Worm (Caenorhabditis elegans): ENCODE measurements around the gene F58A3.3.
A peak's percentile ranks its signal among the peaks of the same experiment; 100 is the strongest.

F58A3.3 gene

DNA sequence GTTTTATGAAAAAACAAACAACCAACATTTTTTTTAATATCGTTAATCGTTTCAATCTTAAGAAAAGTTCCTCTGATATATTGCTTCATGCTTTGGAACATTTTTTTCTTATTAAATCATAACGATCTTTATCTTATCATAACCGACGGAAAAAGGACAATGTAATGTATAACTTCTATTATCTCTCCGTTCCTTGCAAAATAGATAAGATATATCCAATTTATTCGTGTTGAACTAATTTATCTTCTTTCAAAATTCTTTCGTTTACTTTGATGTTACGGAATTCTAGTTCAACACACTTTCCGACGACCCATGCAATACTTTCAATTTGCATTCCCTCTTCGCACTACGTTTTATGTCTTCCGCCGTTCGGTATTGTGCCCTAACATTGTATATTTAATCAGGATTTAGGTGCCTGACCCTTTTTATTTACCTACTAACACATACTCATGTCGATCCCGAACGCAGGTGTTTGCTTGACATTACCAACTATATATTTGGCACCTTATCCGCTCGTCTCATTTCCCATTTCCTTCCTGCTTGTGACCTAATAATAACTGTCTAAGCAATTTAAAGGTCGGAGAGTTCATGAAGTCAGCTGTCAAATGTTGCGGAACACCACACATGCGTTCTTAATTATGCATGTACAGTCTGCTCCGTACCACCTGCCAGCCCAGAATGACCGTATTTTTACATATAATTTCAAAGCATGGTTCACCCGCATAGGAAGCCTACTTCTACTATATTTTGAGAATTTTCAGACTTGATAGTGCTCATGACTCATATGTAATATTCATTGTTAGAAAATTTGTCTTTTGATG lies 20.9 kb upstream of the F58A3.3 start:
- TF ChIP-seq him-1 (tag; optimal IDR thresholded peaks at IDR 0.05) (no peak), W03F9.2 (tag; optimal IDR thresholded peaks at IDR 0.05) (no peak), dao-5 (tag; optimal IDR thresholded peaks at IDR 0.05) (no peak)

DNA sequence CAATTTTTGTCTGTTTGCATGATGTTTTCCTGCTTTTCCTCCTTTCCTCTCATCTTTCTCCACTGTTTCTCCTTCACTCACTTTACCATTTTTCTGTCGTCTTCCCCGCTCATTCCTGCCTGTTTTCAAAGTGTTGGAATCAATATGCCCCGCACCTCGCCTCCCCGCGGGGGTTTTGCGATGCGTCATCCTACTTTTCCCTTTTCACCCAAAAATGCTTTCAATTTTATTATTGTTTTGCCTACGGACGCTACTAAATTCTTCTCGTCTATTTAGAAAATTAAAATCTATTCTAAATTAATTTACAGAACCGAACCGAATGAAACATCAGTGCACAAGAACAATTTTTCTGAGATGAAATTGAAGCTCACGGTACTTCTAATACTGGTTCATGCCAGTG lies 20.3 kb upstream of the F58A3.3 start, which contains the start of gene ver-3:
ver-3 (plus strand) TSS at position 301 of the 400 bp plus-strand sequence.
- TF ChIP-seq him-1 (tag; optimal IDR thresholded peaks at IDR 0.05) (no peak), dao-5 (tag; optimal IDR thresholded peaks at IDR 0.05) (no peak), W03F9.2 (tag; optimal IDR thresholded peaks at IDR 0.05) (no peak)

ce11 chrX:10999176-10999575 lies 13.3 kb upstream of the F58A3.3 start, which contains the start of gene F59F3.6:
TSS of gene F59F3.6 (minus strand) at chrX:10999276.
- TF ChIP-seq W03F9.2 (tag; optimal IDR thresholded peaks at IDR 0.05) (no peak), him-1 (tag; optimal IDR thresholded peaks at IDR 0.05) (no peak), dao-5 (tag; optimal IDR thresholded peaks at IDR 0.05) (no peak)

- TF ChIP-seq dao-5 (tag; optimal IDR thresholded peaks at IDR 0.05) (no peak), W03F9.2 (tag; optimal IDR thresholded peaks at IDR 0.05) (no peak), him-1 (tag; optimal IDR thresholded peaks at IDR 0.05) (no peak)
Measured at ce11 chrX:11001750-11002149, 10.7 kb upstream of the F58A3.3 start, which contains the start of gene col-177. TSS of gene col-177 (minus strand) at chrX:11001850.

DNA sequence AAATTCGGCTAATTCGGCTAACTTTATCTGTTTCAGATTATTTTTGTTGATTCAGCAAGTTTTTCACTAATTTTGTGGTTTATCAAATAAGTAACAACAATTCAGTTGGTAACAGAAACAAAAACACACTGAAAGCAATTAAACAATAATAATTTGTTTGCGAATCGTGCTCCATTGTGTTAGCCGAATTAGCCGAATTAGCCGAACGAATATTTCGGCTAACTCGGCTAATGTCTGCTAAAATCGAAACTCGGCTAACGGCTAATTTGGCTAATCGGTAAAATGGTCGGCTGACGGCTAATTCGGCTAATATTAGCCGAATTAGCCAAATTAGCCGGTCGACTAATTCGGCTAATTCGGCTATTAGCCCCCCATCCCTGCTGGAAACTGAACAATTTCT lies 8.7 kb upstream of the F58A3.3 start:
- TF ChIP-seq W03F9.2 (tag; optimal IDR thresholded peaks at IDR 0.05) (no peak), him-1 (tag; optimal IDR thresholded peaks at IDR 0.05) (no peak), dao-5 (tag; optimal IDR thresholded peaks at IDR 0.05) (no peak)

DNA sequence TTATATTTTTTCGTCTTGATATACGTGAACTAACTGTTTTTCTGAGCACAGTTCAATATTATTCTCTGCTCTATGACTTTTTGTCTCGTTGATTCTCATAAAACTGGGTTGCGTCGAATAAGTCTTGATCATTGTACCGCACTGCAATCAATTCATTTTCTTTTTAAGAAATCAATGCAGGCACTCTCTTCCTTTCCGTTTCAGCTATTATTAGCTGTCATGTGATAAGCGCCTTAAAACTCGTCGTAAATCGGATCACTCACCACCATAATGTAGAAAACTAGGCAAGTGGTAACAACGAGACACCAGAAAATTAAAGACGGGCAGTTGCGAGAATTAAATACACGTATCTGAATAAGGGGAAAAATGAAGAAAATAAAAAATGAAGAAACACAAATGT lies 5.0 kb upstream of the F58A3.3 start:
- TF ChIP-seq dao-5 (tag; optimal IDR thresholded peaks at IDR 0.05), result no peak
- no peak for TF ChIP-seq W03F9.2 (tag; optimal IDR thresholded peaks at IDR 0.05)
- TF ChIP-seq him-1 (tag; optimal IDR thresholded peaks at IDR 0.05), result no peak

- TF ChIP-seq him-1 (tag; optimal IDR thresholded peaks at IDR 0.05), result no peak
- no peak for TF ChIP-seq dao-5 (tag; optimal IDR thresholded peaks at IDR 0.05)
- TF ChIP-seq W03F9.2 (tag; optimal IDR thresholded peaks at IDR 0.05), result no peak
Measured at ce11 chrX:11008052-11008451, 4.4 kb upstream of the F58A3.3 start, which contains the start of gene del-5. TSS of gene del-5 (minus strand) at chrX:11008181.

- TF ChIP-seq dao-5 (tag; optimal IDR thresholded peaks at IDR 0.05), result no peak
Measured at ce11 chrX:11008954-11009353, 3.5 kb upstream of the F58A3.3 start, which contains the start of gene ttr-31. TSS of gene ttr-31 (minus strand) at chrX:11009054.

DNA sequence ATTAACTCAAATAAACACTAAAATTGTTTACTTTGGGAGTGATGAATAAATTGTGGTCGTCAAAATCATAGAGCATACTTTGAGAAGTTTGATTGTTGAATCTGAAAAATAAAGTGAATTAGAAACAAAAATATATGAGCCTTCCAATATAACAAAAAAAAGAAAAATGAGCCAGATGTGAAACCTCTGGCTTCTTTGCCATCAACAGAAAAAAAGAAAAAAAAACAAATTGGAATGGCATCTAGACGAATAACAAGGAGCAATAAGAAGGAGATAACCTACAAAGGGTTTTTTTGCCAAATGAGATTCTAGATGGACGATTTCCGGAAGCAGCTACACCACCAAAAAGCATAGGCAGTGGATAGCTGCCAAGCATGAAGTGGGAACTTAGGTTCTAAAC lies 1.9 kb upstream of the F58A3.3 start, which contains the start of gene F58A3.4:
F58A3.4 (minus strand) TSS at position 101 of the 400 bp plus-strand sequence.
- no peak for TF ChIP-seq dao-5 (tag; optimal IDR thresholded peaks at IDR 0.05)
- TF ChIP-seq W03F9.2 (tag; optimal IDR thresholded peaks at IDR 0.05), result no peak
- TF ChIP-seq him-1 (tag; optimal IDR thresholded peaks at IDR 0.05), result no peak

DNA sequence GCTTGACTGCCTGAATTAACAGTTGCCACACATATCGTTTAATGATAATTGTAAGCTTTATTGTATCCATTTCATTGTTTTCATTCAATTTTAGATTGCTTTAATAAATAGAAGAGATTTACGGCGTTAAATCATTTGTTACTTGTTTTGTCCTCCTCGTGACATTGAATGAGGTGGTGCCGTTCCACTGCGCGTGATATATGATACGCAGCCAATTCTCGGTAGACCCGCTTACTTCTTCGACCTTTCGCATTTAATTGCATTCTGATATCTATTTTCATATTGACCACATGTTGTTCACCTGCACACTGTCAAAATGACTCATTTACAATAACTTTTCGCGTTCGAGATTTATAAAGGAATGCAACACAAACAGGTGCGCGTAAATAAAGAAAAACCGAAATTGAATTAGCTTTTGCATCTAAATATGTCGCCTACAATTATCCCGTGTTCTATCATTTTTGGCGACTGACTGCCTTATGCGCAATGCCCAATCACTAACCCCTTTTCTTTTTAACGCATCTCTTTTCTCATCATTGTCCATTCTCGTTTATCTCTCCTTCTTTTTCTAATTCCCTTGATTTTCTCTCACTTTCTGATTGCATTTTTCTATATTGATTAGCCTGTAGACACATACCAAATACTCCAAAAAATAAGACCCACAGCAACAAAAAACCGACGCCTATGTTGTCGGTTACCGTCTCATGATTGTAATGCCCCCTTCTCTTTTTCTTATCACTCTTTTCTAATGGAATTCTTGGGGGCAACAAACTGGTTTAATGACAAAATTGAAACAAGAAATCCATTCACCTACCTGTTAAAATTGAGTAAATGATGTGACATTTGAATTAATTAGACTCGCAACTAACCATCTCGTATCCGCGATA lies 2.2 kb downstream of the F58A3.3 start:
- TF ChIP-seq dao-5 (tag; optimal IDR thresholded peaks at IDR 0.05) (no peak), him-1 (tag; optimal IDR thresholded peaks at IDR 0.05) (no peak), W03F9.2 (tag; optimal IDR thresholded peaks at IDR 0.05) (no peak)

ce11 chrX:11016100-11016499 lies 3.7 kb downstream of the F58A3.3 start, which contains the start of gene egl-15:
TSS of gene egl-15 (plus strand) at chrX:11016400.
- no peak for TF ChIP-seq dao-5 (tag; optimal IDR thresholded peaks at IDR 0.05)
- TF ChIP-seq W03F9.2 (tag; optimal IDR thresholded peaks at IDR 0.05), result no peak
- TF ChIP-seq him-1 (tag; optimal IDR thresholded peaks at IDR 0.05), result no peak

ce11 chrX:11028617-11029016 lies 16.2 kb downstream of the F58A3.3 start, which contains the start of gene ldb-1:
TSS of gene ldb-1 (plus strand) at chrX:11028917.
- TF ChIP-seq dao-5 (tag; optimal IDR thresholded peaks at IDR 0.05) (no peak), him-1 (tag; optimal IDR thresholded peaks at IDR 0.05) (no peak), W03F9.2 (tag; optimal IDR thresholded peaks at IDR 0.05) (no peak)

- peak; percentile 1 for TF ChIP-seq dao-5 (tag; optimal IDR thresholded peaks at IDR 0.05)
- peak; percentile 54 for TF ChIP-seq W03F9.2 (tag; optimal IDR thresholded peaks at IDR 0.05)
- peak; percentile 97 for TF ChIP-seq him-1 (tag; optimal IDR thresholded peaks at IDR 0.05)
Measured at ce11 chrX:11031047-11031695, 18.7 kb downstream of the F58A3.3 start.

All from whole organism, L4/young adult.